Fruit fly (Drosophila melanogaster): ENCODE measurements around the gene CG32643.
A peak's percentile ranks its signal among the peaks of the same experiment; 100 is the strongest.

The CG32643 gene

DNA sequence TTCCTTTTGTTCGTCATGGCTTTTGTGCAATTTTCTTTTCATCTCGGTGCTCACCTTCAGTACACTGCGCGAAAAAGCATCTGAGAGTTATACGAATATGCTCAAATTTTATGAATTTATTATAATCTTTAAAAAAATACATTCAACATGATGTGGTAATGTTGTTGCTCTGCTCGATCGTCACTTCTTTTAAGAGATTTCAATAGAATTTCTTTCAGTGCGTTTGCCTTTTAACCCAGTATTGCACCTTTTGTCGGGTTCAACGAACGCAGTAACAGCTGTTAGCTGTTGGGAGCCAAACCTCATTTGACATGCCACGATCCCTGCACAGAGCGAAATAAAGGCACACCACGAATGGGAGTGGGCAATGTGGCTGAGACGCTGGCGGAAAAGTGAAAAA lies 44.4 kb upstream of the CG32643 start (continued):
- TF ChIP-seq ewg (GFP tag; optimal IDR thresholded peaks at IDR 0.05) (no peak), maf-S (GFP tag; optimal IDR thresholded peaks at IDR 0.05) (no peak), CG5180 (GFP tag; optimal IDR thresholded peaks at IDR 0.05) (no peak), phol (tag; optimal IDR thresholded peaks at IDR 0.05) (peak; percentile 11), sima (GFP tag; optimal IDR thresholded peaks at IDR 0.05) (no peak), crc (GFP tag; optimal IDR thresholded peaks at IDR 0.05) (no peak), CG3407 (GFP tag; optimal IDR thresholded peaks at IDR 0.05) (no peak), fd96Cb (tag; optimal IDR thresholded peaks at IDR 0.05) (no peak), az2 (GFP tag; optimal IDR thresholded peaks at IDR 0.05) (no peak), CG17328 (GFP tag; IDR thresholded peaks at IDR 0.05) (peak; percentile 57), CG13624 (GFP tag; optimal IDR thresholded peaks at IDR 0.05) (no peak), ranshi (GFP tag; IDR thresholded peaks at IDR 0.05) (no peak), Mes4 (GFP tag; optimal IDR thresholded peaks at IDR 0.05) (no peak), CG7556 (GFP tag; optimal IDR thresholded peaks at IDR 0.05) (peak; percentile 14), grn (GFP tag; optimal IDR thresholded peaks at IDR 0.05) (no peak), tna (GFP tag; IDR thresholded peaks at IDR 0.05; ENCODE audit: partially characterized antibody) (no peak), CG12942 (GFP tag; optimal IDR thresholded peaks at IDR 0.05) (no peak), gcm2 (GFP tag; optimal IDR thresholded peaks at IDR 0.05) (no peak), sqz (GFP tag; optimal IDR thresholded peaks at IDR 0.05) (no peak), CG17385 (GFP tag; optimal IDR thresholded peaks at IDR 0.05) (no peak), NC2β (GFP tag; optimal IDR thresholded peaks at IDR 0.05) (no peak), ems (GFP tag; optimal IDR thresholded peaks at IDR 0.05) (no peak), CG1529 (GFP tag; optimal IDR thresholded peaks at IDR 0.05) (no peak), Mad (GFP tag; optimal IDR thresholded peaks at IDR 0.05) (no peak), CG6765 (GFP tag; optimal IDR thresholded peaks at IDR 0.05) (no peak), insv (GFP tag; optimal IDR thresholded peaks at IDR 0.05) (no peak), CG11696 (GFP tag; IDR thresholded peaks at IDR 0.05) (no peak), Doc2 (GFP tag; IDR thresholded peaks at IDR 0.05) (no peak), CG10431 (GFP tag; optimal IDR thresholded peaks at IDR 0.05) (no peak), klu (GFP tag; IDR thresholded peaks at IDR 0.05) (no peak), CTCF (GFP tag; optimal IDR thresholded peaks at IDR 0.05) (no peak), Drgx (GFP tag; IDR thresholded peaks at IDR 0.05) (no peak), CG17829 (tag; optimal IDR thresholded peaks at IDR 0.05) (peak; percentile 17), Kr (GFP tag; optimal IDR thresholded peaks at IDR 0.05) (no peak), Nf-YC (tag; optimal IDR thresholded peaks at IDR 0.05) (no peak), sc (optimal IDR thresholded peaks at IDR 0.05) (no peak), sc (GFP tag; optimal IDR thresholded peaks at IDR 0.05) (no peak), ci (GFP tag; IDR thresholded peaks at IDR 0.05) (peak; percentile 47; the same call in 1 of the 3 replicates), CG10979 (tag; optimal IDR thresholded peaks at IDR 0.05) (peak; percentile 49), CG4617 (GFP tag; optimal IDR thresholded peaks at IDR 0.05; ENCODE audit: borderline replicate concordance) (no peak), CG2199 (GFP tag; IDR thresholded peaks at IDR 0.05) (no peak), ac (GFP tag; optimal IDR thresholded peaks at IDR 0.05) (no peak), CG17612 (GFP tag; IDR thresholded peaks at IDR 0.05) (no peak), CG32532 (GFP tag; IDR thresholded peaks at IDR 0.05) (no peak), CG18011 (GFP tag; optimal IDR thresholded peaks at IDR 0.05) (no peak), CG2129 (GFP tag; IDR thresholded peaks at IDR 0.05; ENCODE audit: partially characterized antibody) (no peak), CG6254 (GFP tag; optimal IDR thresholded peaks at IDR 0.05) (no peak), otp (GFP tag; IDR thresholded peaks at IDR 0.05) (no peak), Hr51 (GFP tag; optimal IDR thresholded peaks at IDR 0.05) (no peak), wor (GFP tag; IDR thresholded peaks at IDR 0.05) (no peak), esg (GFP tag; conservative IDR thresholded peaks at IDR 0.05) (no peak), CG3838 (GFP tag; optimal IDR thresholded peaks at IDR 0.05) (no peak), H2.0 (GFP tag; IDR thresholded peaks at IDR 0.05) (no peak)

Measured in whole organism, embryonic.